Fruit fly (Drosophila melanogaster): ENCODE results near the gene amrt.

DNA sequence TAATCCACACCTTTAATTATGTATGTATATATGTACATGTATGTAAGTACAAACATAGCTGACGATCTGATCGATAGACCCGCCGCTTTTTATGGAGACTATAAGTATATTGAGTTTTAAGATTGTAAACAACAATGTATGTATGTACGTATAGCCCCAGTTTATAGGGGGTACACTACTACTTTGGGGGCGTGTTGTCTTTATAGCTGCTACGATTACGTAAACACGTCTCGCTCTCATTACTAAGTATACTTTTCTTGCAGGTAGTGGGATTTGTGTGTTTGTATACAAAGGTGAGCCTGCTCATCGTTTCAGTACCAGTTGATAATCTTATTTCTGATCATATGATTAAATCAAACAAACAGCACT is 32.4 kb upstream of the amrt start:
- no peak for TF ChIP-seq CG6808 (GFP tag; optimal IDR thresholded peaks at IDR 0.05)
- TF ChIP-seq CG1621 (tag; optimal IDR thresholded peaks at IDR 0.05) = no peak
- no peak for TF ChIP-seq spab (GFP tag; optimal IDR thresholded peaks at IDR 0.05)
- no peak for TF ChIP-seq OdsH (GFP tag; optimal IDR thresholded peaks at IDR 0.05)
- TF ChIP-seq fd85E (GFP tag; optimal IDR thresholded peaks at IDR 0.05) = no peak
- TF ChIP-seq Hr38 (GFP tag; optimal IDR thresholded peaks at IDR 0.05) = no peak
- TF ChIP-seq Smox (GFP tag; optimal IDR thresholded peaks at IDR 0.05) = no peak
- TF ChIP-seq CG6854 (GFP tag; optimal IDR thresholded peaks at IDR 0.05) = no peak
- no peak for TF ChIP-seq CG3032 (tag; optimal IDR thresholded peaks at IDR 0.05)
- no peak for TF ChIP-seq Hr4 (GFP tag; optimal IDR thresholded peaks at IDR 0.05)
- no peak for TF ChIP-seq cyc (GFP tag; optimal IDR thresholded peaks at IDR 0.05)
- no peak for TF ChIP-seq CG11762 (GFP tag; optimal IDR thresholded peaks at IDR 0.05; ENCODE audit: insufficient read depth)

Data from whole organism, prepupa.